Worm (Caenorhabditis elegans): ENCODE measurements around the gene Y49F6A.5.

DNA sequence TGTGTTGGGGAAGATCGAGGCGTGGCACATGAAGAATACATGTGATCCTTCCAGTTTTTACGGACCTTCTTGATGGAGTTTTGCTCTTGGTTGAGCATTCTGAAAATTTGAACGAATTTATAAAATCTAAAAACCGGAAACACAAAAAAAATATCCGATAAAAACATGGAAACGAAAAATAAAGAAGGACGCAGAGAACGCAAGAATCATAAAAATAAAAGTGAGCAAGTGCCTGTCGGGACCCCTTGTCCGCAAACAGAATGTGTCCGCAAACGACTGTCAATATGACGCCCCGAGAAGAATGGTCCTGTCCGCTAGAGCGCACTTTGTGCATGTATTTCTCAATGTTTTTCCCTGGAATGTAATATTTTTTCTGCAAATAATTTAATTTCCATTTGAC lies at the start of gene Y49F6A.5:
- TF ChIP-seq him-1 (tag; optimal IDR thresholded peaks at IDR 0.05), result no peak
- no peak for TF ChIP-seq madf-3 (GFP tag; IDR thresholded peaks at IDR 0.05)
- peak; percentile 15 for TF ChIP-seq efl-1 (GFP tag; optimal IDR thresholded peaks at IDR 0.05)
- no peak for TF ChIP-seq ztf-28 (GFP tag; IDR thresholded peaks at IDR 0.05)
- no peak for TF ChIP-seq snpc-4 (GFP tag; optimal IDR thresholded peaks at IDR 0.05)
- no peak for TF ChIP-seq snpc-4 (tag; optimal IDR thresholded peaks at IDR 0.05)
- TF ChIP-seq egl-18 (GFP tag; IDR thresholded peaks at IDR 0.05), result no peak
- TF ChIP-seq ekl-4 (GFP tag; IDR thresholded peaks at IDR 0.05), result no peak
- TF ChIP-seq akir-1 (GFP tag; optimal IDR thresholded peaks at IDR 0.05), result no peak
- no peak for TF ChIP-seq somi-1 (GFP tag; optimal IDR thresholded peaks at IDR 0.05)
- no peak for TF ChIP-seq D2030.7 (GFP tag; IDR thresholded peaks at IDR 0.05)
- TF ChIP-seq let-526 (GFP tag; IDR thresholded peaks at IDR 0.05), result no peak
- no peak for TF ChIP-seq nfyb-1 (GFP tag; IDR thresholded peaks at IDR 0.05)
- TF ChIP-seq ztf-6 (GFP tag; IDR thresholded peaks at IDR 0.05), result no peak

Data from whole organism, young adult.